Fruit fly (Drosophila melanogaster): ENCODE results near the gene Tak1.

Gene Tak1

dm6 chrX:20501040-20501609, 23.6 kb downstream of the Tak1 start (continued):
- TF ChIP-seq dsx (GFP tag; optimal IDR thresholded peaks at IDR 0.05; ENCODE audit: poor library complexity, severe bottlenecking) (peak; percentile 95), Hr39 (GFP tag; optimal IDR thresholded peaks at IDR 0.05) (peak; percentile 97), net (GFP tag; optimal IDR thresholded peaks at IDR 0.05) (peak; percentile 91), Sox14 (GFP tag; optimal IDR thresholded peaks at IDR 0.05) (peak; percentile 97), Sox102F (GFP tag; optimal IDR thresholded peaks at IDR 0.05) (peak; percentile 96), salr (GFP tag; optimal IDR thresholded peaks at IDR 0.05) (peak; percentile 62 to 95), CG10631 (GFP tag; optimal IDR thresholded peaks at IDR 0.05) (peak; percentile 94), achi (GFP tag; optimal IDR thresholded peaks at IDR 0.05) (peak; percentile 95), Hr38 (GFP tag; optimal IDR thresholded peaks at IDR 0.05) (peak; percentile 28), Hr4 (GFP tag; optimal IDR thresholded peaks at IDR 0.05) (peak; percentile 78), Smox (GFP tag; optimal IDR thresholded peaks at IDR 0.05) (peak; percentile 96), CG6163 (GFP tag; IDR thresholded peaks at IDR 0.05) (peak; percentile 95), CG3032 (tag; optimal IDR thresholded peaks at IDR 0.05) (peak; percentile 97), CG32006 (GFP tag; optimal IDR thresholded peaks at IDR 0.05) (peak; percentile 94), CG11902 (GFP tag; optimal IDR thresholded peaks at IDR 0.05) (peak; percentile 60), CG8119 (GFP tag; IDR thresholded peaks at IDR 0.05) (peak; percentile 94), Sox15 (GFP tag; optimal IDR thresholded peaks at IDR 0.05) (peak; percentile 77), Blimp-1 (GFP tag; optimal IDR thresholded peaks at IDR 0.05) (peak; percentile 66), CG8319 (GFP tag; optimal IDR thresholded peaks at IDR 0.05) (peak; percentile 52), Lpt (GFP tag; optimal IDR thresholded peaks at IDR 0.05) (peak; percentile 93), CG6854 (GFP tag; optimal IDR thresholded peaks at IDR 0.05) (peak; percentile 49), Gug (GFP tag; IDR thresholded peaks at IDR 0.05) (peak; percentile 92), cyc (GFP tag; optimal IDR thresholded peaks at IDR 0.05) (peak; percentile 87), vri (GFP tag; optimal IDR thresholded peaks at IDR 0.05) (peak; percentile 94), CG11762 (GFP tag; optimal IDR thresholded peaks at IDR 0.05; ENCODE audit: insufficient read depth) (peak; percentile 54), CG3919 (GFP tag; optimal IDR thresholded peaks at IDR 0.05) (peak; percentile 80), CG6792 (GFP tag; optimal IDR thresholded peaks at IDR 0.05) (peak; percentile 96), fd85E (GFP tag; optimal IDR thresholded peaks at IDR 0.05) (peak; percentile 29), Ets21C (GFP tag; optimal IDR thresholded peaks at IDR 0.05) (peak; percentile 93), CG11294 (GFP tag; IDR thresholded peaks at IDR 0.05) (peak; percentile 85)

DNA sequence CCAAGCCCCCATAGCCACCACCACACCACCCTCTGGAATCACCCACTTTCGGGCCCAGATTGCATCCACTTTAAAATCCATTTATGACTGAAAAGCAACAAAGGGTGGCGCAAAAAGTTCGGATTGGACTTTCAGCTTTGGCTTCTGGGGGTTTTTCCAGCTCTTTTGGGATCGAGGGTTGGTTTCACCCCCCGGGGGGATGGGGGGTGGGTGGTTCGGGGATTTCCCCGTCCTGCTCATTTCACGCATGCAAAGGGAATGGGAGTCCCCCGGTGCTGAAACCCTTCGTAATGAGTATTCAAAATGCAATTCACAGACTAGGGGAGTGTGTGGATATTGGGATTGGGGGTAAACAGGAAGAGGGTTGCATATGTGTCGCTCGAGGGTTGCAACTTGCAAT, 24.9 kb downstream of the Tak1 start:
- TF ChIP-seq CG6163 (GFP tag; IDR thresholded peaks at IDR 0.05) (no peak), Sox15 (GFP tag; optimal IDR thresholded peaks at IDR 0.05) (no peak), CG15336 (GFP tag; IDR thresholded peaks at IDR 0.05) (no peak), acj6 (GFP tag; optimal IDR thresholded peaks at IDR 0.05) (no peak), CG11902 (GFP tag; optimal IDR thresholded peaks at IDR 0.05) (no peak), Met (GFP tag; optimal IDR thresholded peaks at IDR 0.05) (no peak)

dm6 chrX:20498989-20499388, 25.7 kb downstream of the Tak1 start:
- TF ChIP-seq OdsH (GFP tag; optimal IDR thresholded peaks at IDR 0.05) (no peak), CG31627 (GFP tag; optimal IDR thresholded peaks at IDR 0.05) (no peak), vri (GFP tag; optimal IDR thresholded peaks at IDR 0.05) (no peak), CG1621 (tag; optimal IDR thresholded peaks at IDR 0.05) (no peak), CG6808 (GFP tag; optimal IDR thresholded peaks at IDR 0.05) (no peak), Met (GFP tag; optimal IDR thresholded peaks at IDR 0.05) (no peak), spab (GFP tag; optimal IDR thresholded peaks at IDR 0.05) (no peak), CG6854 (GFP tag; optimal IDR thresholded peaks at IDR 0.05) (no peak), CG6792 (GFP tag; optimal IDR thresholded peaks at IDR 0.05) (no peak), CG15336 (GFP tag; IDR thresholded peaks at IDR 0.05) (no peak), CG34406 (GFP tag; optimal IDR thresholded peaks at IDR 0.05) (no peak), CG32006 (GFP tag; optimal IDR thresholded peaks at IDR 0.05) (no peak), CG11762 (GFP tag; optimal IDR thresholded peaks at IDR 0.05; ENCODE audit: insufficient read depth) (no peak), CG9139 (GFP tag; optimal IDR thresholded peaks at IDR 0.05) (no peak), achi (GFP tag; optimal IDR thresholded peaks at IDR 0.05) (no peak), Ets21C (GFP tag; optimal IDR thresholded peaks at IDR 0.05) (no peak), net (GFP tag; optimal IDR thresholded peaks at IDR 0.05) (no peak), CG11902 (GFP tag; optimal IDR thresholded peaks at IDR 0.05) (no peak)
